Worm (Caenorhabditis elegans) whole organism, L4 larva: ENCODE measurements around the gene yju-2.

ENCODE experiments used
- D1046.2 ChIP-seq: fragments of 200-800 bp; sonication (Bioruptor generic); IDR thresholded peaks from 2 replicates; pipeline ENCODE4 v1.3.6; 2022; ENCODE audit warnings: missing genetic modification characterization, missing compliant biosample characterization
- F26F4.8 ChIP-seq: fragments of 200-800 bp; sonication (Bioruptor generic); conservative IDR thresholded peaks from 2 replicates; pipeline ENCODE4 v1.3.6; 2022; ENCODE audit warnings: missing genetic modification characterization, missing compliant biosample characterization
- F44E2.7 ChIP-seq: fragments of 200-800 bp; sonication (Bioruptor generic); IDR thresholded peaks from 2 replicates; pipeline ENCODE4 v2.1.2; 2022; ENCODE audit warnings: missing genetic modification characterization, missing compliant biosample characterization
- T26A8.4 ChIP-seq: fragments of 200-800 bp; sonication (Bioruptor generic); IDR thresholded peaks from 2 replicates; pipeline ENCODE4 v1.3.6; 2022; ENCODE audit warnings: missing genetic modification characterization, missing compliant biosample characterization
- Y105C5A.15 ChIP-seq: fragments of 200-800 bp; sonication (Bioruptor generic); IDR thresholded peaks from 2 replicates; pipeline ENCODE4 v1.3.6; 2022; ENCODE audit warnings: missing genetic modification characterization, missing compliant biosample characterization
- Y5F2A.4 ChIP-seq: fragments of 200-800 bp; sonication (Bioruptor generic); optimal IDR thresholded peaks from 2 replicates; lab custom pipeline; 2018; ENCODE audit warnings: mild to moderate bottlenecking, missing genetic modification characterization, missing compliant biosample characterization
- aha-1 ChIP-seq: fragments of 150-350 bp; peaks from one replicate; lab custom pipeline; 2014; ENCODE audit warnings: missing biosample characterization, missing genetic modification characterization
- ama-1 ChIP-seq: fragments of 150-350 bp; optimal IDR thresholded peaks from 2 replicates; lab custom pipeline; 2014; ENCODE audit warnings: inconsistent platforms, mixed read lengths
- arid-1 ChIP-seq: fragments of 200-800 bp; sonication (Bioruptor generic); conservative IDR thresholded peaks from 2 replicates; pipeline ENCODE4 v1.3.6; 2022; ENCODE audit warnings: missing genetic modification reagents, missing genetic modification characterization, missing compliant biosample characterization
- attf-4 ChIP-seq: sonication (generic microtip); optimal IDR thresholded peaks from 3 replicates; lab custom pipeline; 2017; ENCODE audit warnings: missing biosample characterization, missing genetic modification characterization
- ceh-28 ChIP-seq: fragments of 150-350 bp; optimal IDR thresholded peaks from 2 replicates; lab custom pipeline; 2014; ENCODE audit warnings: missing biosample characterization, missing genetic modification reagents, missing genetic modification characterization
- ces-1 ChIP-seq: fragments of 150-350 bp; sonication (generic microtip); optimal IDR thresholded peaks from 4 replicates; lab custom pipeline; 2014; ENCODE audit warnings: missing biosample characterization, missing genetic modification reagents, missing genetic modification characterization
- dpl-1 ChIP-seq: fragments of 150-350 bp; optimal IDR thresholded peaks from 2 replicates; lab custom pipeline; 2014; ENCODE audit warnings: missing biosample characterization, missing genetic modification reagents, missing genetic modification characterization
- duxl-1 ChIP-seq: sonication (generic microtip); optimal IDR thresholded peaks from 2 replicates; lab custom pipeline; 2016; ENCODE audit warnings: mild to moderate bottlenecking, missing genetic modification characterization, moderate library complexity, missing compliant biosample characterization; ENCODE audit not compliant: poor library complexity
- fos-1 ChIP-seq: fragments of 150-350 bp; optimal IDR thresholded peaks from 2 replicates; lab custom pipeline; 2014; ENCODE audit warnings: missing biosample characterization, missing genetic modification characterization
- gei-8 ChIP-seq: fragments of 200-800 bp; sonication (Bioruptor generic); optimal IDR thresholded peaks from 2 replicates; lab custom pipeline; 2018; ENCODE audit warnings: mild to moderate bottlenecking, missing genetic modification characterization, missing compliant biosample characterization
- hlh-30 ChIP-seq: sonication (generic microtip); optimal IDR thresholded peaks from 2 replicates; lab custom pipeline; 2017; ENCODE audit warnings: antibody characterized with exemption, mild to moderate bottlenecking, missing genetic modification characterization, missing compliant biosample characterization; ENCODE audit not compliant: insufficient read depth
- jun-1 ChIP-seq: fragments of 150-350 bp; optimal IDR thresholded peaks from 2 replicates; lab custom pipeline; 2014; ENCODE audit warnings: missing biosample characterization, missing genetic modification reagents, missing genetic modification characterization
- lin-1 ChIP-seq: fragments of 200-800 bp; sonication (Bioruptor generic); IDR thresholded peaks from 2 replicates; pipeline ENCODE4 v1.3.6; 2022; ENCODE audit warnings: missing genetic modification reagents, missing genetic modification characterization, missing compliant biosample characterization
- lin-38 ChIP-seq: fragments of 200-800 bp; sonication (Bioruptor generic); IDR thresholded peaks from 2 replicates; pipeline ENCODE4 v1.3.6; 2022; ENCODE audit warnings: missing genetic modification reagents, missing genetic modification characterization, missing compliant biosample characterization
- lin-39 ChIP-seq: fragments of 150-350 bp; optimal IDR thresholded peaks from 2 replicates; lab custom pipeline; 2014; ENCODE audit warnings: missing biosample characterization, missing genetic modification reagents, missing genetic modification characterization
- lsy-2 ChIP-seq, 2 experiments: fragments of 150-350 bp in 1 of 2; sonication (generic microtip) in 1 of 2; optimal IDR thresholded peaks; 2 replicates each; lab custom pipeline; 2014 to 2017; ENCODE audit warnings: missing biosample characterization in 2 of 2, missing genetic modification characterization in 2 of 2
- madf-9 ChIP-seq: fragments of 200-800 bp; sonication (Bioruptor generic); conservative IDR thresholded peaks from 2 replicates; pipeline ENCODE4 v1.3.6; 2022; ENCODE audit warnings: missing genetic modification reagents, missing genetic modification characterization, missing compliant biosample characterization
- mdl-1 ChIP-seq, 2 experiments: fragments of 150-350 bp in 1 of 2; sonication (generic microtip) in 1 of 2; optimal IDR thresholded peaks; 2 replicates each; lab custom pipeline; 2014 to 2017; ENCODE audit warnings: missing biosample characterization in 2 of 2, missing genetic modification characterization in 2 of 2
- mes-2 ChIP-seq: sonication (generic microtip); optimal IDR thresholded peaks from 2 replicates; lab custom pipeline; 2016; ENCODE audit warnings: missing genotype, mild to moderate bottlenecking, missing genetic modification characterization, missing compliant biosample characterization; ENCODE audit not compliant: poor library complexity, severe bottlenecking
- nhr-11 ChIP-seq: fragments of 150-350 bp; optimal IDR thresholded peaks from 2 replicates; lab custom pipeline; 2014; ENCODE audit warnings: missing biosample characterization, missing genetic modification characterization
- nhr-111 ChIP-seq: fragments of 200-800 bp; sonication (Bioruptor generic); optimal IDR thresholded peaks from 2 replicates; lab custom pipeline; 2018; ENCODE audit warnings: mild to moderate bottlenecking, missing genetic modification characterization, missing compliant biosample characterization
- nhr-237 ChIP-seq: sonication (generic microtip); optimal IDR thresholded peaks from 2 replicates; lab custom pipeline; 2017; ENCODE audit warnings: missing biosample characterization, missing genetic modification characterization
- nhr-28 ChIP-seq: fragments of 150-350 bp; optimal IDR thresholded peaks from 2 replicates; lab custom pipeline; 2014; ENCODE audit warnings: missing biosample characterization, missing genetic modification characterization
- nhr-6 ChIP-seq: fragments of 150-350 bp; optimal IDR thresholded peaks from 2 replicates; lab custom pipeline; 2014; ENCODE audit warnings: missing biosample characterization, missing genetic modification characterization
- nhr-76 ChIP-seq: fragments of 150-350 bp; optimal IDR thresholded peaks from 2 replicates; lab custom pipeline; 2014; ENCODE audit warnings: missing biosample characterization, missing genetic modification characterization
- nhr-77 ChIP-seq: fragments of 150-350 bp; optimal IDR thresholded peaks from 2 replicates; lab custom pipeline; 2014; ENCODE audit warnings: missing biosample characterization, missing genetic modification characterization
- pqm-1 ChIP-seq: sonication (generic microtip); optimal IDR thresholded peaks from 2 replicates; lab custom pipeline; 2017; ENCODE audit warnings: missing biosample characterization, missing genetic modification characterization
- rbr-2 ChIP-seq: sonication (generic microtip); optimal IDR thresholded peaks from 2 replicates; lab custom pipeline; 2016; ENCODE audit warnings: missing genotype, missing genetic modification characterization, missing compliant biosample characterization
- saeg-2 ChIP-seq: fragments of 200-800 bp; sonication (Bioruptor generic); IDR thresholded peaks from 2 replicates; pipeline ENCODE4 v1.3.6; 2022; ENCODE audit warnings: missing genetic modification reagents, missing genetic modification characterization, missing compliant biosample characterization
- skn-1 ChIP-seq: fragments of 150-350 bp; optimal IDR thresholded peaks from 2 replicates; lab custom pipeline; 2014; ENCODE audit warnings: missing biosample characterization, missing genetic modification characterization
- snpc-4 ChIP-seq: fragments of 150-350 bp; optimal IDR thresholded peaks from 2 replicates; lab custom pipeline; 2014; ENCODE audit warnings: missing biosample characterization, missing genetic modification characterization
- spr-1 ChIP-seq: sonication (generic microtip); optimal IDR thresholded peaks from 2 replicates; lab custom pipeline; 2016; ENCODE audit warnings: mild to moderate bottlenecking, missing genetic modification characterization, missing compliant biosample characterization
- tag-97 ChIP-seq: fragments of 200-800 bp; sonication (Bioruptor generic); IDR thresholded peaks from 2 replicates; pipeline ENCODE4 v1.3.6; 2022; ENCODE audit warnings: missing genetic modification characterization, missing compliant biosample characterization
- tra-1 ChIP-seq: fragments of 200-800 bp; sonication (Bioruptor generic); IDR thresholded peaks from 2 replicates; pipeline ENCODE4 v1.3.6; 2022; ENCODE audit warnings: missing genetic modification reagents, missing genetic modification characterization, missing compliant biosample characterization
- unc-39 ChIP-seq: sonication (generic microtip); optimal IDR thresholded peaks from 2 replicates; lab custom pipeline; 2017; ENCODE audit warnings: missing biosample characterization, missing genetic modification characterization
- vab-7 ChIP-seq: fragments of 200-800 bp; sonication (Bioruptor generic); IDR thresholded peaks from 2 replicates; pipeline ENCODE4 v1.3.6; 2022; ENCODE audit warnings: missing genetic modification reagents, missing genetic modification characterization, missing compliant biosample characterization
- zag-1 ChIP-seq: fragments of 150-350 bp; optimal IDR thresholded peaks from 2 replicates; lab custom pipeline; 2014; ENCODE audit warnings: missing biosample characterization, missing genetic modification characterization
- zfp-3 ChIP-seq: fragments of 200-800 bp; sonication (Bioruptor generic); conservative IDR thresholded peaks from 2 replicates; pipeline ENCODE4 v1.3.6; 2022; ENCODE audit warnings: missing genetic modification reagents, missing genetic modification characterization, missing compliant biosample characterization
- zip-2 ChIP-seq: fragments of 150-350 bp; optimal IDR thresholded peaks from 2 replicates; lab custom pipeline; 2014; ENCODE audit warnings: missing biosample characterization, missing genetic modification characterization
- ztf-7 ChIP-seq: fragments of 150-350 bp; optimal IDR thresholded peaks from 2 replicates; lab custom pipeline; 2014; ENCODE audit warnings: missing biosample characterization, missing genetic modification characterization

yju-2 gene

DNA sequence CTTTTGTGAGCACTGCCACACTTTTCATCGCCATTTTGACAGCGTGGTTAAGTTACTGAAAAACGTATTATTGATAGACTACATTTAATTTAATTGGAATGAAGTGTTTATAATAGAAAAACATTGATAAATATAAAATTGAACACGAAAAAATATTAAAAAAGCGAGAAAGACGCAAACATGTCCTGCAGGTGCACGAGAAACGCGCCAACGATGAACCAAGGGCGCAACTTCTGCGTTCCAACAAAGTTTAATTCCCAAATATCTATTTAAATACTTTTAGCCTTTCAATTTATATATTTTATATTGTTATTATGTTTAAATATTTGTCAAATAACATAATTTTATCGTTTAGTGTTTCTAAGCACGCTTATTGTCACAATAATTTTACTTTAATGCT lies 50.0 kb downstream of the yju-2 start, which contains the start of gene ndus-8 (continued):
- TF ChIP-seq arid-1 (GFP tag; lab: Robert Waterston, UW) (0 out of 2 replicates have a peak, but pooled peaks have one; percentile 19), rbr-2 (tag; lab: Kevin White, UChicago) (peak; percentile 44), tag-97 (GFP tag; lab: Robert Waterston, UW) (no peak), nhr-77 (peak; percentile 5), dpl-1 (peak; percentile 78), lin-39 (tag; lab: Kevin White, UChicago) (no peak), ztf-7 (tag; lab: Kevin White, UChicago) (no peak), F26F4.8 (no peak), ceh-28 (tag; lab: Kevin White, UChicago) (no peak), unc-39 (no peak), hlh-30 (tag; lab: Kevin White, UChicago) (peak; percentile 35), attf-4 (no peak), lin-38 (peak; percentile 60), ces-1 (GFP tag; lab: Kevin White, UChicago) (no peak), zag-1 (tag; lab: Kevin White, UChicago) (no peak), skn-1 (tag; lab: Kevin White, UChicago) (no peak), aha-1 (tag; lab: Kevin White, UChicago) (peak; percentile 51), vab-7 (no peak), D1046.2 (GFP tag; lab: Robert Waterston, UW) (no peak), nhr-237 (tag; lab: Kevin White, UChicago) (no peak), F44E2.7 (GFP tag; lab: Robert Waterston, UW) (no peak), mdl-1 (tag; optimal IDR thresholded peaks at IDR 0.05; lab: Kevin White, UChicago) (no peak), lin-1 (no peak), tra-1 (GFP tag; lab: Robert Waterston, UW) (no peak), fos-1 (tag; lab: Kevin White, UChicago) (no peak), T26A8.4 (no peak), Y5F2A.4 (GFP tag; lab: Kevin White, UChicago) (no peak), spr-1 (tag; lab: Kevin White, UChicago) (no peak), nhr-6 (tag; lab: Kevin White, UChicago) (no peak), snpc-4 (tag; lab: Kevin White, UChicago) (no peak), mes-2 (tag; lab: Kevin White, UChicago) (peak; percentile 82), duxl-1 (peak; percentile 18), lsy-2 (tag; optimal IDR thresholded peaks at IDR 0.05; lab: Kevin White, UChicago) (peak in 1 of 2 experiments; percentile 89), nhr-11 (no peak), nhr-28 (no peak), saeg-2 (GFP tag; lab: Robert Waterston, UW) (no peak), nhr-76 (tag; lab: Kevin White, UChicago) (no peak), Y105C5A.15 (GFP tag; lab: Robert Waterston, UW) (no peak), jun-1 (tag; lab: Kevin White, UChicago) (no peak), gei-8 (GFP tag; lab: Kevin White, UChicago) (no peak), zip-2 (tag; lab: Kevin White, UChicago) (no peak), zfp-3 (GFP tag; lab: Robert Waterston, UW) (no peak), nhr-111 (no peak), ama-1 (lab: Kevin White, UChicago) (no peak), madf-9 (GFP tag; lab: Robert Waterston, UW) (no peak), pqm-1 (tag; lab: Kevin White, UChicago) (no peak)
